Fruit fly (Drosophila melanogaster): ENCODE data around the gene CG4577.

DNA sequence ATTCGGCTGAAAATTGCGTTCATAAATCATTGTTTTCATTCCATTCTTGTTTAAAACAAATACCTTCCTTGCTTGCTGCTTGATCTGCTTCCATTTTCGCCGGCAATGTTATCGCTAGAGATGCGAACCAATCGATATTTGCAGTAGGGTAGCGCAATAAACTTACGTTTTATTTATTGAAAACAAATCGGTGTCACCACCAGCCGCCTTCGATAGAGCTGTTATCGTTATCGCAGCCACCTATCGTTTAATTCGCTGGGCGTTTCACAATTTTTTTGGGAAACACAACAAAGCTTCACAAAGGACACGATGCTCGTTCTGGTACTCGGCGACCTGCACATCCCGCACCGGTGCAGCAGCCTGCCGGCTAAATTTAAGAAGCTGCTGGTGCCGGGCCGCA, 16.1 kb downstream of the CG4577 start, which contains the start of the genes Tfb4 and Vps29:
- TF ChIP-seq Eip75B (GFP tag; optimal IDR thresholded peaks at IDR 0.05) (no peak), Smox (GFP tag; optimal IDR thresholded peaks at IDR 0.05) (no peak), CG11294 (GFP tag; IDR thresholded peaks at IDR 0.05) (no peak), topi (GFP tag; optimal IDR thresholded peaks at IDR 0.05) (no peak), CG6808 (GFP tag; optimal IDR thresholded peaks at IDR 0.05) (no peak), CG15336 (GFP tag; IDR thresholded peaks at IDR 0.05) (no peak; the same call in 1 of the 2 replicates), dsx (GFP tag; optimal IDR thresholded peaks at IDR 0.05; ENCODE audit: poor library complexity, severe bottlenecking) (no peak), CG16779 (tag; optimal IDR thresholded peaks at IDR 0.05) (no peak), CG8632 (GFP tag; optimal IDR thresholded peaks at IDR 0.05) (no peak), CG6163 (GFP tag; IDR thresholded peaks at IDR 0.05) (peak; percentile 78), spab (GFP tag; optimal IDR thresholded peaks at IDR 0.05) (no peak)
